Fruit fly (Drosophila melanogaster) whole organism, embryonic: Measurements from ENCODE around the gene Or92a.

Source experiments
- Atf-2 ChIP-seq: fragments of 200-800 bp; sonication (Bioruptor generic); optimal IDR thresholded peaks from 2 replicates; lab custom pipeline; 2016; ENCODE audit warnings: missing biosample characterization, missing genetic modification characterization
- B-H2 ChIP-seq: fragments of 200-800 bp; sonication (Bioruptor generic); optimal IDR thresholded peaks from 2 replicates; lab custom pipeline; 2018; ENCODE audit warnings: missing biosample characterization, mild to moderate bottlenecking, missing genetic modification characterization
- BEAF-32 ChIP-seq: fragments of 200-800 bp; sonication (Bioruptor generic); optimal IDR thresholded peaks from 3 replicates; lab custom pipeline; 2017; ENCODE audit warnings: missing biosample characterization, missing genetic modification characterization, mild to moderate bottlenecking, moderate library complexity, missing genetic modification reagents
- CG10147 ChIP-seq: fragments of 200-800 bp; sonication (Bioruptor generic); optimal IDR thresholded peaks from 2 replicates; lab custom pipeline; 2019; ENCODE audit warnings: missing biosample characterization, mild to moderate bottlenecking, missing genetic modification characterization, moderate library complexity
- CG11504 ChIP-seq: fragments of 200-800 bp; sonication (Bioruptor generic); optimal IDR thresholded peaks from 3 replicates; lab custom pipeline; 2019; ENCODE audit warnings: missing biosample characterization, mild to moderate bottlenecking, missing genetic modification characterization, moderate library complexity
- CG11695 ChIP-seq: fragments of 200-800 bp; sonication (Bioruptor generic); IDR thresholded peaks from 3 replicates; pipeline ENCODE4 v1.3.6; 2022; ENCODE audit warnings: missing biosample characterization, missing genetic modification characterization
- CG12071 ChIP-seq: fragments of 200-800 bp; sonication (Bioruptor generic); optimal IDR thresholded peaks from 3 replicates; lab custom pipeline; 2018; ENCODE audit warnings: missing biosample characterization, mild to moderate bottlenecking, missing genetic modification characterization
- CG12236 ChIP-seq: fragments of 200-800 bp; sonication (Bioruptor generic); optimal IDR thresholded peaks from 2 replicates; lab custom pipeline; 2016; ENCODE audit warnings: missing biosample characterization, missing genetic modification characterization
- CG12769 ChIP-seq: fragments of 200-800 bp; sonication (Bioruptor generic); optimal IDR thresholded peaks from 2 replicates; lab custom pipeline; 2019; ENCODE audit warnings: missing biosample characterization, mild to moderate bottlenecking, missing genetic modification characterization, moderate library complexity
- CG14441 ChIP-seq: fragments of 200-800 bp; sonication (Bioruptor generic); IDR thresholded peaks from 2 replicates; pipeline ENCODE4 v1.3.6; 2022; ENCODE audit warnings: missing biosample characterization, missing genetic modification characterization
- CG16813 ChIP-seq: fragments of 200-800 bp; sonication (Bioruptor generic); IDR thresholded peaks from 3 replicates; pipeline ENCODE4 v1.3.6; 2022; ENCODE audit warnings: missing biosample characterization, missing genetic modification characterization; ENCODE audit not compliant: partially characterized antibody
- CG17359 ChIP-seq: fragments of 200-800 bp; sonication (Bioruptor generic); optimal IDR thresholded peaks from 3 replicates; lab custom pipeline; 2018; ENCODE audit warnings: missing biosample characterization, mild to moderate bottlenecking, missing genetic modification characterization, moderate library complexity
- CG17912 ChIP-seq: fragments of 200-800 bp; sonication (Bioruptor generic); optimal IDR thresholded peaks from 2 replicates; lab custom pipeline; 2018; ENCODE audit warnings: missing biosample characterization, mild to moderate bottlenecking, missing genetic modification characterization
- CG1792 ChIP-seq: fragments of 200-800 bp; sonication (Bioruptor generic); optimal IDR thresholded peaks from 2 replicates; lab custom pipeline; 2016; ENCODE audit warnings: missing biosample characterization, missing genetic modification characterization
- CG18599 ChIP-seq: fragments of 200-800 bp; sonication (Bioruptor generic); optimal IDR thresholded peaks from 3 replicates; lab custom pipeline; 2017; ENCODE audit warnings: missing biosample characterization, missing genetic modification characterization, mild to moderate bottlenecking, moderate library complexity, missing genetic modification reagents
- CG3281 ChIP-seq: fragments of 200-800 bp; sonication (Bioruptor generic); optimal IDR thresholded peaks from 3 replicates; lab custom pipeline; 2017; ENCODE audit warnings: missing biosample characterization, mild to moderate bottlenecking, missing genetic modification characterization
- CG4404 ChIP-seq: fragments of 200-800 bp; sonication (Bioruptor generic); IDR thresholded peaks from 2 replicates; pipeline ENCODE4 v1.3.6; 2022; ENCODE audit warnings: missing biosample characterization, missing genetic modification characterization
- CG6854 ChIP-seq: fragments of 200-800 bp; sonication (Bioruptor generic); optimal IDR thresholded peaks from 3 replicates; lab custom pipeline; 2017; ENCODE audit warnings: missing biosample characterization, mild to moderate bottlenecking, missing genetic modification characterization
- CG8290 ChIP-seq, 3 experiments: fragments of 200-800 bp; sonication (Bioruptor generic); optimal IDR thresholded peaks; 2 replicates each; lab custom pipeline; 2016 to 2019; ENCODE audit warnings: missing biosample characterization in 3 of 3, missing genetic modification characterization in 3 of 3, mild to moderate bottlenecking in 2 of 3, moderate library complexity in 1 of 3
- CG8478 ChIP-seq: fragments of >200 bp; optimal IDR thresholded peaks from 2 replicates; lab custom pipeline; 2018
- Camta ChIP-seq: fragments of 200-800 bp; sonication (Bioruptor generic); optimal IDR thresholded peaks from 2 replicates; lab custom pipeline; 2016; ENCODE audit warnings: missing biosample characterization, missing genetic modification characterization
- D19B ChIP-seq: fragments of 200-800 bp; sonication (Bioruptor generic); optimal IDR thresholded peaks from 2 replicates; lab custom pipeline; 2017; ENCODE audit warnings: missing biosample characterization, mild to moderate bottlenecking, missing genetic modification characterization
- Dbx ChIP-seq: fragments of 200-800 bp; sonication (Bioruptor generic); IDR thresholded peaks from 3 replicates; pipeline ENCODE4 v1.3.6; 2022; ENCODE audit warnings: missing biosample characterization, missing genetic modification characterization
- Drgx ChIP-seq: fragments of 200-800 bp; sonication (Bioruptor generic); IDR thresholded peaks from 2 replicates; pipeline ENCODE4 v1.3.6; 2022; ENCODE audit warnings: missing biosample characterization, missing genetic modification characterization
- Fer2 ChIP-seq: fragments of 200-800 bp; sonication (Bioruptor generic); optimal IDR thresholded peaks from 2 replicates; lab custom pipeline; 2018; ENCODE audit warnings: missing biosample characterization, mild to moderate bottlenecking, missing genetic modification characterization, moderate library complexity
- Hey ChIP-seq: fragments of 200-800 bp; sonication (Bioruptor generic); optimal IDR thresholded peaks from 3 replicates; lab custom pipeline; 2018; ENCODE audit warnings: missing biosample characterization, mild to moderate bottlenecking, missing genetic modification characterization
- HmgZ ChIP-seq: fragments of 200-800 bp; sonication (Bioruptor generic); optimal IDR thresholded peaks from 2 replicates; lab custom pipeline; 2018; ENCODE audit warnings: missing biosample characterization, mild to moderate bottlenecking, missing genetic modification characterization
- Hr78 ChIP-seq, 2 experiments: fragments of 200-800 bp in 1 of 2; fragments of >200 bp in 1 of 2; sonication (Bioruptor generic) in 1 of 2; optimal IDR thresholded peaks; 2 replicates each; lab custom pipeline; 2017 to 2019; ENCODE audit warnings: missing biosample characterization in 2 of 2, missing genetic modification characterization in 2 of 2, mild to moderate bottlenecking in 1 of 2, moderate library complexity in 1 of 2
- Med ChIP-seq: fragments of 200-800 bp; sonication (Bioruptor generic); peaks from one replicate; lab custom pipeline; 2016; ENCODE audit warnings: missing biosample characterization, missing genetic modification characterization, mild to moderate bottlenecking, inconsistent platforms, moderate library complexity
- Nf-YA ChIP-seq: fragments of 200-800 bp; sonication (Bioruptor generic); IDR thresholded peaks from 2 replicates; pipeline ENCODE4 v1.3.6; 2022; ENCODE audit warnings: missing biosample characterization, missing genetic modification characterization
- Pdp1 ChIP-seq, 2 experiments: fragments of 200-800 bp; sonication (Bioruptor generic); optimal IDR thresholded peaks; 3 replicates each; lab custom pipeline; 2016; ENCODE audit warnings: missing biosample characterization in 2 of 2, missing genetic modification characterization in 2 of 2, mild to moderate bottlenecking in 1 of 2, moderate library complexity in 1 of 2
- Rfx ChIP-seq: fragments of 200-800 bp; sonication (Bioruptor generic); IDR thresholded peaks from 2 replicates; pipeline ENCODE4 v1.3.6; 2022; ENCODE audit warnings: missing biosample characterization, missing genetic modification characterization
- crc ChIP-seq: fragments of 200-800 bp; sonication (Bioruptor generic); optimal IDR thresholded peaks from 2 replicates; lab custom pipeline; 2016; ENCODE audit warnings: missing biosample characterization, missing genetic modification characterization
- dmrt11E ChIP-seq: fragments of 200-800 bp; sonication (Bioruptor generic); optimal IDR thresholded peaks from 3 replicates; lab custom pipeline; 2018; ENCODE audit warnings: missing biosample characterization, mild to moderate bottlenecking, missing genetic modification characterization, moderate library complexity
- emc ChIP-seq: fragments of 200-800 bp; sonication (Bioruptor generic); optimal IDR thresholded peaks from 2 replicates; lab custom pipeline; 2016; ENCODE audit warnings: missing biosample characterization, missing genetic modification characterization
- esg ChIP-seq: fragments of 200-800 bp; sonication (Bioruptor generic); conservative IDR thresholded peaks from 2 replicates; pipeline ENCODE4 v1.3.6; 2022; ENCODE audit warnings: missing biosample characterization, missing genetic modification characterization
- exex ChIP-seq: fragments of 200-800 bp; sonication (Bioruptor generic); optimal IDR thresholded peaks from 4 replicates; lab custom pipeline; 2018; ENCODE audit warnings: missing biosample characterization, mild to moderate bottlenecking, missing genetic modification characterization, moderate library complexity
- grau ChIP-seq: fragments of 200-800 bp; optimal IDR thresholded peaks from 3 replicates; lab custom pipeline; 2019; ENCODE audit warnings: missing biosample characterization, mild to moderate bottlenecking, missing genetic modification characterization, moderate library complexity
- her ChIP-seq: fragments of 200-800 bp; sonication (Bioruptor generic); optimal IDR thresholded peaks from 2 replicates; lab custom pipeline; 2016; ENCODE audit warnings: missing biosample characterization, missing genetic modification characterization
- knrl ChIP-seq: fragments of 200-800 bp; sonication (Bioruptor generic); IDR thresholded peaks from 3 replicates; pipeline ENCODE4 v1.3.6; 2022; ENCODE audit warnings: missing biosample characterization, missing genetic modification characterization; ENCODE audit not compliant: partially characterized antibody
- lab ChIP-seq: fragments of 200-800 bp; sonication (Bioruptor generic); optimal IDR thresholded peaks from 3 replicates; lab custom pipeline; 2017; ENCODE audit warnings: missing biosample characterization, missing genetic modification characterization, mild to moderate bottlenecking, moderate library complexity, missing genetic modification reagents
- lola ChIP-seq, 3 experiments: fragments of >200 bp in 2 of 3; fragments of 200-800 bp in 1 of 3; sonication (Bioruptor generic) in 1 of 3; optimal IDR thresholded peaks; 2 replicates each; lab custom pipeline; 2017 to 2019; ENCODE audit warnings: missing biosample characterization in 3 of 3, missing genetic modification characterization in 3 of 3, mild to moderate bottlenecking in 1 of 3, moderate library complexity in 1 of 3
- rib ChIP-seq: fragments of 200-800 bp; sonication (Bioruptor generic); IDR thresholded peaks from 2 replicates; pipeline ENCODE4 v1.3.6; 2022; ENCODE audit warnings: missing biosample characterization, missing genetic modification characterization
- row ChIP-seq: fragments of 200-800 bp; sonication (Bioruptor generic); IDR thresholded peaks from 3 replicates; pipeline ENCODE4 v1.3.6; 2022; ENCODE audit warnings: missing biosample characterization, missing genetic modification characterization
- slbo ChIP-seq: fragments of 200-800 bp; sonication (Bioruptor generic); IDR thresholded peaks from 2 replicates; pipeline ENCODE4 v1.3.6; 2022; ENCODE audit warnings: missing biosample characterization, missing genetic modification characterization
- twi ChIP-seq: fragments of 200-800 bp; optimal IDR thresholded peaks from 2 replicates; lab custom pipeline; 2019; ENCODE audit warnings: missing biosample characterization, mild to moderate bottlenecking, missing genetic modification characterization, moderate library complexity
- vvl ChIP-seq: fragments of 200-800 bp; sonication (Bioruptor generic); IDR thresholded peaks from 2 replicates; pipeline ENCODE4 v1.3.6; 2022; ENCODE audit warnings: missing biosample characterization, missing genetic modification characterization

Or92a gene

dm6 chr3R:20549017-20549854, 44.6 kb downstream of the Or92a start (continued):
- peak; percentile 5 for TF ChIP-seq HmgZ
- peak; percentile 66 for TF ChIP-seq row (GFP tag; lab: Robert Waterston, UW)
- no peak for TF ChIP-seq Camta (GFP tag; lab: Kevin White, UChicago)
- no peak for TF ChIP-seq Fer2 (tag; lab: Kevin White, UChicago)
- peak; percentile 47; the same call in 1 of the 2 replicates for TF ChIP-seq CG14441 (GFP tag; lab: Robert Waterston, UW)
- TF ChIP-seq CG12769 (tag; lab: Kevin White, UChicago) = peak; percentile 43
- no peak for TF ChIP-seq BEAF-32 (GFP tag; lab: Kevin White, UChicago)
- peak; percentile 34 for TF ChIP-seq B-H2
- TF ChIP-seq Drgx (GFP tag; lab: Robert Waterston, UW) = peak; percentile 32; the same call in 1 of the 2 replicates
- TF ChIP-seq slbo = peak; percentile 45
- TF ChIP-seq D19B (GFP tag; lab: Kevin White, UChicago) = peak; percentile 84
- TF ChIP-seq lab = peak; percentile 64
- peak in 1 of 3 experiments; percentile 32 for TF ChIP-seq lola (GFP tag; optimal IDR thresholded peaks at IDR 0.05; lab: Kevin White, UChicago)
- no peak for TF ChIP-seq CG8290 (GFP tag; optimal IDR thresholded peaks at IDR 0.05; lab: Kevin White, UChicago)
- peak in 1 of 2 experiments; percentile 56 for TF ChIP-seq CG8290 (tag; optimal IDR thresholded peaks at IDR 0.05; lab: Kevin White, UChicago)
- TF ChIP-seq CG17912 (GFP tag; lab: Kevin White, UChicago) = peak; percentile 43
- TF ChIP-seq CG11695 (GFP tag; lab: Robert Waterston, UW) = 0 out of 3 replicates have a peak, but pooled peaks have one; percentile 7
- TF ChIP-seq CG16813 = no peak
- TF ChIP-seq Atf-2 (GFP tag; lab: Kevin White, UChicago) = no peak
- peak; percentile 59 for TF ChIP-seq rib (GFP tag; lab: Robert Waterston, UW)
- TF ChIP-seq Rfx (GFP tag; lab: Robert Waterston, UW) = peak; percentile 47; the same call in 1 of the 2 replicates
- TF ChIP-seq CG10147 (GFP tag; lab: Kevin White, UChicago) = no peak
- peak; percentile 34 for TF ChIP-seq vvl (GFP tag; lab: Robert Waterston, UW)
- peak; percentile 48 for TF ChIP-seq CG12071 (GFP tag; lab: Kevin White, UChicago)
- peak; percentile 14; the same call in 1 of the 3 replicates for TF ChIP-seq Dbx (GFP tag; lab: Robert Waterston, UW)
- peak; percentile 63 for TF ChIP-seq exex (tag; lab: Kevin White, UChicago)
- no peak for TF ChIP-seq knrl (GFP tag; lab: Robert Waterston, UW)
- TF ChIP-seq Nf-YA (GFP tag; lab: Robert Waterston, UW) = 0 out of 2 replicates have a peak, but pooled peaks have one; percentile 8
- TF ChIP-seq Pdp1 (GFP tag; optimal IDR thresholded peaks at IDR 0.05; lab: Kevin White, UChicago) = peak in 1 of 2 experiments; percentile 83
- peak; percentile 39 for TF ChIP-seq Hey (tag; lab: Kevin White, UChicago)
- TF ChIP-seq Med (GFP tag; lab: Kevin White, UChicago) = peak; percentile 79
- peak; percentile 19 for TF ChIP-seq her (GFP tag; lab: Kevin White, UChicago)
- peak; percentile 56 for TF ChIP-seq twi (tag; lab: Kevin White, UChicago)
- TF ChIP-seq CG18599 = peak; percentile 27
- TF ChIP-seq CG11504 (tag; lab: Kevin White, UChicago) = peak; percentile 9

dm6 chr3R:20549855-20550603, 45.4 kb downstream of the Or92a start:
- TF ChIP-seq crc (GFP tag; lab: Kevin White, UChicago) (no peak), emc (GFP tag; lab: Kevin White, UChicago) (no peak), CG3281 (GFP tag; lab: Kevin White, UChicago) (peak; percentile 87), CG17359 (peak; percentile 88), CG12236 (GFP tag; lab: Kevin White, UChicago) (no peak), CG1792 (GFP tag; lab: Kevin White, UChicago) (no peak), dmrt11E (tag; lab: Kevin White, UChicago) (peak; percentile 85), esg (GFP tag; lab: Robert Waterston, UW) (peak; percentile 85), grau (tag; lab: Kevin White, UChicago) (peak; percentile 87), CG4404 (GFP tag; lab: Robert Waterston, UW) (peak; percentile 85), Hr78 (GFP tag; optimal IDR thresholded peaks at IDR 0.05; lab: Kevin White, UChicago) (peak in 1 of 2 experiments; percentile 58), CG8478 (lab: Kevin White, UChicago) (no peak), CG6854 (GFP tag; lab: Kevin White, UChicago) (peak; percentile 76)
